Worm (Caenorhabditis elegans): ENCODE results near the gene lido-9.

lido-9 gene

ce11 chrII:3002211-3002610, 1.6 kb downstream of the lido-9 start, which contains the start of gene lido-10:
lido-10 (plus strand) TSS chrII:3002511.
- no peak for TF ChIP-seq nhr-237 (tag; optimal IDR thresholded peaks at IDR 0.05)
- no peak for TF ChIP-seq fos-1 (tag; optimal IDR thresholded peaks at IDR 0.05)
- TF ChIP-seq ztf-4 (tag; optimal IDR thresholded peaks at IDR 0.05) = no peak
- TF ChIP-seq mml-1 (tag; optimal IDR thresholded peaks at IDR 0.05) = no peak
- no peak for TF ChIP-seq unc-62 (GFP tag; optimal IDR thresholded peaks at IDR 0.05)
- no peak for TF ChIP-seq zag-1 (tag; optimal IDR thresholded peaks at IDR 0.05)
- no peak for TF ChIP-seq fkh-2 (tag; optimal IDR thresholded peaks at IDR 0.05)
- TF ChIP-seq nhr-11 (tag; optimal IDR thresholded peaks at IDR 0.05) = no peak
- no peak for TF ChIP-seq skn-1 (tag; optimal IDR thresholded peaks at IDR 0.05)
- TF ChIP-seq R02D3.7 (tag; optimal IDR thresholded peaks at IDR 0.05) = no peak
- TF ChIP-seq elt-3 (tag; optimal IDR thresholded peaks at IDR 0.05) = no peak
- TF ChIP-seq pha-4 (tag; optimal IDR thresholded peaks at IDR 0.05) = no peak
- TF ChIP-seq pqm-1 (tag; optimal IDR thresholded peaks at IDR 0.05) = no peak
- no peak for TF ChIP-seq ceh-9 (tag; optimal IDR thresholded peaks at IDR 0.05)
- TF ChIP-seq ztf-11 (tag; optimal IDR thresholded peaks at IDR 0.05) = no peak
- no peak for TF ChIP-seq ceh-16 (tag; optimal IDR thresholded peaks at IDR 0.05)
- no peak for TF ChIP-seq nhr-12 (tag; optimal IDR thresholded peaks at IDR 0.05)
- TF ChIP-seq ceh-28 (tag; optimal IDR thresholded peaks at IDR 0.05) = no peak
- no peak for TF ChIP-seq sea-2 (GFP tag; optimal IDR thresholded peaks at IDR 0.05)

ce11 chrII:3003667-3004066, 3.1 kb downstream of the lido-9 start, which contains the start of gene lido-11:
lido-11 (plus strand) TSS chrII:3003967.
- TF ChIP-seq nhr-43 (tag; optimal IDR thresholded peaks at IDR 0.05; ENCODE audit: poor library complexity, severe bottlenecking) = no peak
- no peak for TF ChIP-seq pqm-1 (tag; optimal IDR thresholded peaks at IDR 0.05)
- no peak for TF ChIP-seq pha-4 (tag; optimal IDR thresholded peaks at IDR 0.05)

- TF ChIP-seq ceh-16 (tag; optimal IDR thresholded peaks at IDR 0.05) = no peak
- TF ChIP-seq lin-15B (tag; optimal IDR thresholded peaks at IDR 0.05) = no peak
- no peak for TF ChIP-seq ZK546.5 (tag; optimal IDR thresholded peaks at IDR 0.05)
- TF ChIP-seq ztf-4 (tag; optimal IDR thresholded peaks at IDR 0.05) = no peak
- no peak for TF ChIP-seq skn-1 (tag; optimal IDR thresholded peaks at IDR 0.05)
- TF ChIP-seq daf-12 (tag; optimal IDR thresholded peaks at IDR 0.05) = no peak
- no peak for TF ChIP-seq ama-1 (optimal IDR thresholded peaks at IDR 0.05)
- TF ChIP-seq nfya-1 (tag; optimal IDR thresholded peaks at IDR 0.05; ENCODE audit: insufficient read depth) = no peak
- no peak for TF ChIP-seq jun-1 (tag; optimal IDR thresholded peaks at IDR 0.05)
- no peak for TF ChIP-seq eor-1 (tag; optimal IDR thresholded peaks at IDR 0.05)
- no peak for TF ChIP-seq egl-27 (tag; optimal IDR thresholded peaks at IDR 0.05)
Observed at ce11 chrII:3005499-3005898, 4.9 kb downstream of the lido-9 start, which contains the start of gene lido-12. lido-12 (plus strand) TSS chrII:3005799.

- TF ChIP-seq nfya-1 (tag; optimal IDR thresholded peaks at IDR 0.05; ENCODE audit: insufficient read depth) (no peak), ceh-16 (tag; optimal IDR thresholded peaks at IDR 0.05) (no peak)
Observed at ce11 chrII:3008400-3008799, 7.8 kb downstream of the lido-9 start, which contains the start of gene sdz-5. sdz-5 (plus strand) TSS chrII:3008700.

ce11 chrII:3012133-3012532, 11.6 kb downstream of the lido-9 start, which contains the start of gene C41H7.9:
C41H7.9 (minus strand) TSS chrII:3012233.
- TF ChIP-seq egl-5 (tag; optimal IDR thresholded peaks at IDR 0.05) (no peak), jun-1 (tag; optimal IDR thresholded peaks at IDR 0.05) (no peak), lin-15B (tag; optimal IDR thresholded peaks at IDR 0.05) (no peak), skn-1 (tag; optimal IDR thresholded peaks at IDR 0.05) (no peak), nfya-1 (tag; optimal IDR thresholded peaks at IDR 0.05; ENCODE audit: insufficient read depth) (no peak), hmg-11 (tag; optimal IDR thresholded peaks at IDR 0.05) (no peak), ztf-11 (tag; optimal IDR thresholded peaks at IDR 0.05) (no peak), unc-62 (GFP tag; optimal IDR thresholded peaks at IDR 0.05) (no peak)

ce11 chrII:3014196-3014849, 13.8 kb downstream of the lido-9 start, which contains the start of gene C41H7.2:
C41H7.2 (plus strand) TSS chrII:3014817.
- no peak for TF ChIP-seq elt-3 (tag; optimal IDR thresholded peaks at IDR 0.05)
- TF ChIP-seq pqm-1 (tag; optimal IDR thresholded peaks at IDR 0.05) = peak; percentile 49
- no peak for TF ChIP-seq pha-4 (tag; optimal IDR thresholded peaks at IDR 0.05)
- peak; percentile 83 for TF ChIP-seq nfya-1 (tag; optimal IDR thresholded peaks at IDR 0.05; ENCODE audit: insufficient read depth)
- peak; percentile 91 for TF ChIP-seq elt-2 (tag; optimal IDR thresholded peaks at IDR 0.05)
- TF ChIP-seq mdl-1 (tag; optimal IDR thresholded peaks at IDR 0.05) = no peak

Data from whole organism, L3 larva.